Worm (Caenorhabditis elegans) whole organism, midembryonic: Measurements from ENCODE around the gene nhr-7.
A peak's percentile ranks its signal among the peaks of the same experiment; 100 is the strongest.

Experiments
- T22C8.4 ChIP-seq: fragments of 200-800 bp; sonication (Bioruptor generic); IDR thresholded peaks from 2 replicates; pipeline ENCODE4 v1.3.6; 2022; ENCODE audit warnings: missing genetic modification characterization, missing compliant biosample characterization
- cog-1 ChIP-seq: sonication (generic microtip); optimal IDR thresholded peaks from 2 replicates; lab custom pipeline; 2016; ENCODE audit warnings: missing genetic modification characterization, missing compliant biosample characterization
- flt-1 ChIP-seq: fragments of 200-800 bp; sonication (Bioruptor generic); IDR thresholded peaks from 2 replicates; pipeline ENCODE4 v1.3.6; 2022; ENCODE audit warnings: missing genetic modification characterization, missing compliant biosample characterization
- klf-2 ChIP-seq: fragments of 200-800 bp; sonication (Bioruptor generic); conservative IDR thresholded peaks from 2 replicates; pipeline ENCODE4 v1.3.6; 2022; ENCODE audit warnings: missing genetic modification reagents, missing genetic modification characterization, missing compliant biosample characterization
- med-1 ChIP-seq: sonication (generic microtip); optimal IDR thresholded peaks from 2 replicates; lab custom pipeline; 2017; ENCODE audit warnings: missing genetic modification characterization, mild to moderate bottlenecking, missing compliant biosample characterization, antibody characterized with exemption, missing genetic modification reagents; ENCODE audit not compliant: insufficient read depth
- ref-1 ChIP-seq: fragments of 200-800 bp; sonication (Bioruptor generic); conservative IDR thresholded peaks from 2 replicates; pipeline ENCODE4 v1.3.6; 2022; ENCODE audit warnings: missing genetic modification reagents, missing genetic modification characterization, missing compliant biosample characterization
- tab-1 ChIP-seq: fragments of 200-800 bp; sonication (Bioruptor generic); IDR thresholded peaks from 2 replicates; pipeline ENCODE4 v1.3.6; 2022; ENCODE audit warnings: missing genetic modification characterization, missing compliant biosample characterization
- ztf-23 ChIP-seq: fragments of 200-800 bp; sonication (Bioruptor generic); IDR thresholded peaks from 2 replicates; pipeline ENCODE4 v1.3.6; 2022; ENCODE audit warnings: missing genetic modification reagents, missing genetic modification characterization, missing compliant biosample characterization
- ztf-29 ChIP-seq: fragments of 200-800 bp; sonication (Bioruptor generic); IDR thresholded peaks from 2 replicates; pipeline ENCODE4 v1.3.6; 2022; ENCODE audit warnings: missing genetic modification reagents, missing genetic modification characterization, missing compliant biosample characterization

nhr-7 gene

DNA sequence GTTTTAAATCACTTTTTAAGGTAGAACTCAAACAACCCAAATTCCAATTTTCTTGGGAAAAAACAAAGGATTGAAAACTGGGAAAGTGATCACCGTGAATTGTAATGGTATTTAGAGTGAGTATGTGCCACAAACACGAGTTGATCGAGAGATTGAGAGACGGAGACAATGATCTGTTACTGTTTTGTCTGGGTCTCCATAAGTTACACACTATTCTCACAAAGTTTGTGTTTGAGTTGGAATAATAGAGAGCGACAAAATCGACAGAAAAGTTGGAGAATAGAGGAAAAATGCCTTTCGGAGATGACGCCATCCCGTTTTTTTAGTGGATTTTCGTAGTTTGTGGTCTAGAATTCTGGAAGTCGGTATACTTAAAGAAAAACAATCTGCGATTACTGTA lies at the start of gene nhr-7:
Gene nhr-7, minus strand, starts transcription at position 101 of the 400 bp plus-strand sequence.
- TF ChIP-seq klf-2 (no peak), ref-1 (no peak), ztf-29 (GFP tag; lab: Robert Waterston, UW) (no peak), cog-1 (tag; lab: Kevin White, UChicago) (no peak), T22C8.4 (GFP tag; lab: Robert Waterston, UW) (no peak), flt-1 (no peak), med-1 (no peak), ztf-23 (GFP tag; lab: Robert Waterston, UW) (no peak), tab-1 (no peak)

DNA sequence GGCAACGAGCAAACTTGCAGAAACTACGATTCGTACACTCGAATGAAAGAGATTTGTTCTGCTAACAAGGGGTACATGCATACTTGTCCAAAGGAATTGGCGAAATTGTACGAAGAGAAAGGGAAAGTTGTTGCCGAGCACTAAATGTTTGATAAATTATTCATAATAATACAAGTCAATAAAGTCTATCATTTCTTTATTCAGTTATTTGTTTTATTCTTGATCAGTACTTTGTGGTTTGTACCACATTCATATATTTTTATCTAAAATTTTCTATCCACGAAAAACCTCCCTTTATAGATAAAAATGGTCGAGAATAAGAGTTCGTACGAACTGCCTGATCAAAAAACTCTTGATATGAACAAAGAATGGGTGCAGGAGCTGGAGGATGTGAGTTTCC lies 49.3 kb upstream of the nhr-7 start, which contains the start of gene edg-1:
Gene edg-1, plus strand, starts transcription at position 301 of the 400 bp plus-strand sequence.
- TF ChIP-seq ztf-29 (GFP tag; lab: Robert Waterston, UW), result no peak

DNA sequence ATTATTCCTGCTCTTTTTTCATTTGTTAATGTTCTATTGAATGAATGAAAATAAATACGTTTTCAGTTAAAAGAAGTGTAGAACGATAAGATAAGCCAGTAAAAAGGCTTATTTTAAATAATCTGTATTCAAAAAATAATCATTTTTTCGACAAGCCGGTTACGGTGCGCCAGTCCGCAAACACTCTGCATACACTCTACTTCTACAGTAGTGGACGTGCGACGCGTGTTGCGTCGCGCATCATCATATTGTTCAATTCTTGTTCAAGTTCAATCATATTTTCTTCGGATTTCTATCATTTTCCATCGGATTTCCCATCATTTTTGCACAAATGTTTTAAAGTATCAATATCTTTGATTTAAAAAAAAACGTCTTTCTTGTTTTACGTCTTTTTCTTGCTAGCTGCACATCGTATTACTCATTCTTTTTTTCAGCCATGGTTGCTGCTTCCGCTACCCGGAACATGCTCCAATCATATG lies 48.8 kb upstream of the nhr-7 start, which contains the start of gene B0035.18:
Gene B0035.18, plus strand, starts transcription at position 429 of the 479 bp plus-strand sequence.
- TF ChIP-seq ztf-29 (GFP tag; lab: Robert Waterston, UW) (no peak), tab-1 (no peak), med-1 (no peak), klf-2 (no peak), flt-1 (no peak), T22C8.4 (GFP tag; lab: Robert Waterston, UW) (no peak), cog-1 (tag; lab: Kevin White, UChicago) (no peak), ztf-23 (GFP tag; lab: Robert Waterston, UW) (no peak), ref-1 (no peak)

DNA sequence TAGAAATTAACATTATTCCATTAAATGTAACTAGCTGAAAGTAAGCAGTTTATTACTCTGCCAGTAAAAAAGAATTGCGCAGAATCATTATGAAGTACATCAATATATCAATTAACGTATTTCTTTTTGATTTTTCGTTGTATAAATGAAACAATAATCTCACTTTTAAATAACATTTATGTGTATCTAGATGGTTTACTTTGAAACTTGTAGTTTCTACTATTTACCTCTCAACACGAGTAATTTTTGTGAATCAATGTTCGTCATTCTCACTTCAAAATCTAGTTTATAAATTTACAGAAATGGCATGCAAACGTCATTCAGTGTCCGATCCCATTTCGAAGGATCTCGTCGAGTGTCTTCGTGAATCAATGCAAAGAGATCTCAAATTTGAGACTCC lies 46.0 kb upstream of the nhr-7 start, which contains the start of gene gspd-1:
Gene gspd-1, plus strand, starts transcription at position 301 of the 400 bp plus-strand sequence.
- TF ChIP-seq med-1 (no peak), T22C8.4 (GFP tag; lab: Robert Waterston, UW) (no peak), tab-1 (no peak), klf-2 (no peak), ref-1 (no peak), ztf-29 (GFP tag; lab: Robert Waterston, UW) (no peak), cog-1 (tag; lab: Kevin White, UChicago) (no peak), flt-1 (no peak), ztf-23 (GFP tag; lab: Robert Waterston, UW) (no peak)

DNA sequence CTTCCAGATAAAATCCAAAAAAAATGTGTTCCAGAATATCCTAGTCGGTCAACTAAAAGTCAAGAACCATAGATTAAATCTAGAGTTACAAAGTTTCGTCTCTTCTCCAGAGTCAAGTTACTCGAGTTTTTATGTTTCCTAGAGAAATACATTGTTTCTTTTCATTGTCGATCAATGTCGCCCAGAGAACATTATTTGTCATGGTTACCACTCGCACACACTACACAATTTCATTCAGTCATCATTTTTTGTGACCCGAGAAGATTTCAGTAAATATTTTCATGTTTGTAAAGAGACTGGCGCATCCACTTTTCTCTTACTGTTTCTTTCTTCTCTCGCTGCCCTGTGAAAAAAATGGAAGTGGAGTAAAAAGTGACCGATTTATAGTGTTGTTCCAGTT lies 45.5 kb upstream of the nhr-7 start:
- no peak for TF ChIP-seq flt-1
- no peak for TF ChIP-seq tab-1
- no peak for TF ChIP-seq cog-1 (tag; lab: Kevin White, UChicago)
- no peak for TF ChIP-seq T22C8.4 (GFP tag; lab: Robert Waterston, UW)
- TF ChIP-seq klf-2, result no peak
- no peak for TF ChIP-seq ztf-29 (GFP tag; lab: Robert Waterston, UW)
- no peak for TF ChIP-seq ref-1
- no peak for TF ChIP-seq ztf-23 (GFP tag; lab: Robert Waterston, UW)
- TF ChIP-seq med-1, result no peak

DNA sequence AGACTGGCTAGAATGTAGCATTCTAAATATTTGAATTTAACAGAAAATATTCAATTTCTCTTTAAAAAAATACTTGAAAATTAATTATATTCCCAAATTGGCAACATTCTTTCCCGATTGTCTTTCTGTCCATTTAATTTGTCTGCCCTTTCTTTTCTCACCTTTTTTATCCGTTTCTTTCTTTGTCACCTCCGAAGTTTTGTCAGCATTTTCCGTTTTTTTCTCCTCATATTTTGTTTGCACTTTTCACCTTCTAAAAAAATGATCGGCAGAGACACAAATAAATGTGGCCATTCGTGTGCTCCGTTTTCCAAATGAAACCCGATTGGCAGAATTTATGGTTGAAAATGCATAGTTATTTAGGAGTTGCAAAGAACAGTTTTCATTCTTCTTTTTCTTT lies 44.9 kb upstream of the nhr-7 start:
- TF ChIP-seq ztf-23 (GFP tag; lab: Robert Waterston, UW) (no peak), ztf-29 (GFP tag; lab: Robert Waterston, UW) (no peak), T22C8.4 (GFP tag; lab: Robert Waterston, UW) (no peak), med-1 (no peak), tab-1 (no peak), flt-1 (no peak), ref-1 (no peak), cog-1 (tag; lab: Kevin White, UChicago) (no peak), klf-2 (no peak)

DNA sequence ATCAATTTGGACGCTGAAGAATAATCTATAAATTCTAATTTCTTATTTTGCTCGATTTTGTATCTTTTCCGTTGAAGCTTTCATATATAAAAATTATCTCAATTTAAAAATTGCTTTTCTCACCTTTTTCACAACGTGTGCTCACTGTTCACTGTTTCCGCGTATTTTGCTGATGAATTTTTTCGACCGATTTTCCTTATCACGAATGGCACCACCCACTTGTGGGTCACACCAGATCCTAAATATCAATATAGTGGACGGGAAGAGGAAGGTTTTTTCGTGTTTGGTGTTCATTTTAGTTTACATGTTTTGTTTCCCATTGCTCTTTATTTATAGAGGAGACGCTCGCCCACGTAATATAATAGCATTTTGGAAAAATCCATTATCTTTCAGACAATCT lies 44.5 kb upstream of the nhr-7 start:
- TF ChIP-seq ref-1 (no peak), T22C8.4 (GFP tag; lab: Robert Waterston, UW) (no peak), tab-1 (no peak), flt-1 (no peak), ztf-29 (GFP tag; lab: Robert Waterston, UW) (no peak), ztf-23 (GFP tag; lab: Robert Waterston, UW) (no peak), cog-1 (tag; lab: Kevin White, UChicago) (no peak)

DNA sequence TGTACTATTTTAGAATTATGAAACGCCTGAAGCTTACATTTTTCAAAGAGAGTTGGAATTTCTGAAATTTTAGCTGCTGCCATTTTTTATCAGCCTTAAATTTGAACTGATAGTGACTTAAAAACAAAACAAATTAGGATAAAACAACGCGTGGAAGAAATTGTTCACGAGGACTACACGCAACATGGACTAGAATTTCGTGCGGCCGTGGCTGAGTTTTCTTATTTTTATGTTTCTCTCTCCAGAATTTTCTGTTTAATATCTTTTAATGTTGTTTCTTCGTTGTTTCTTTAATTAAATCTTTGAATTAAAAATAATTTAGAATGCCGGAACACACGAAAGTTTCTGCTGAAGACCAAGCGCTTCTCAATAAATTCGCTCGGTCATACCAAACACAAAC lies 43.7 kb upstream of the nhr-7 start, which contains the start of the genes B0035.3, B0035.22 and pfd-4:
Gene B0035.3, minus strand, starts transcription at position 114 of the 400 bp plus-strand sequence.
Gene B0035.22, plus strand, starts transcription at position 269 of the 400 bp plus-strand sequence.
Gene pfd-4, plus strand, starts transcription at position 323 of the 400 bp plus-strand sequence.
- TF ChIP-seq tab-1 (no peak), klf-2 (no peak), cog-1 (tag; lab: Kevin White, UChicago) (no peak), ztf-29 (GFP tag; lab: Robert Waterston, UW) (no peak), flt-1 (no peak), med-1 (no peak), ref-1 (no peak), ztf-23 (GFP tag; lab: Robert Waterston, UW) (no peak), T22C8.4 (GFP tag; lab: Robert Waterston, UW) (no peak)

DNA sequence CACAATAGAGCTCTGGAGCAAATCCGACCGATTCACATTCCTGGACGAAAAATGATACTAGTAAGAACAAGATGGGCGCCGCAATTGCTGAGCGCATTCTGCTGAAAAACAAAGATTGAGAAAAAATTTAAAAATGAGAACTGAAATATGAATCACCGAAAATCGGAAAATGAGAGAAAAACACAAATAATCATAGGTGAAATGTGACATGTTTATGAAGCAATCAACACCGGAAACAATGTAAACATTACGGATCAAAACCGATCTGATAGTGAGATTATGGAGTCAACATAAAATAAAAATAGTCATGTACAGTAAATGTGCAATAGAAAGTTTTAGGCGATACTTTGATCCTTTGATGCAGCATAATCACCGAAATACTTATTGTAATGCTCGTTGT lies 42.7 kb upstream of the nhr-7 start, which contains the start of gene dnj-2:
Gene dnj-2, minus strand, starts transcription at position 101 of the 400 bp plus-strand sequence.
- TF ChIP-seq tab-1, result no peak
- no peak for TF ChIP-seq klf-2
- TF ChIP-seq cog-1 (tag; lab: Kevin White, UChicago), result no peak
- TF ChIP-seq ref-1, result no peak
- TF ChIP-seq T22C8.4 (GFP tag; lab: Robert Waterston, UW), result no peak
- no peak for TF ChIP-seq ztf-23 (GFP tag; lab: Robert Waterston, UW)
- TF ChIP-seq flt-1, result no peak

DNA sequence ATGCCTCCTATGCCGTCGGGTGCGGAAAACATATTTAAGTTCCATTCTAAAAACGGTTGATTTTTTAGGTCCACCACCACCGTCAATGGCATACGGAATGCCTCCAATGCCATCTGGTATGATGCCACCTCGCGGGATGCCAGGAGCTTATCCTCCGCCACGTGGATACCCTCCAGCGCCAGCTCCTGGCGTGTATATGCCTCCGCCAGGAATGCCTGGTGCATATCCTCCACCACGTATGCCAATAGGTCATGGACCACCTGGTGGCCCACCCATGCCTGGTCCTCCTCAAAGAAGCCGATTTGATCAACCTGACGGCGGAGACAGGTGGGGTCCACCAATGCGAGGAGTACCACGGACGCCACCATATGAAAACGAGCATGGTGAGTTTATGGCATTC lies 40.3 kb upstream of the nhr-7 start:
- no peak for TF ChIP-seq ztf-29 (GFP tag; lab: Robert Waterston, UW)
- no peak for TF ChIP-seq flt-1
- TF ChIP-seq ztf-23 (GFP tag; lab: Robert Waterston, UW), result no peak
- TF ChIP-seq tab-1, result no peak
- TF ChIP-seq T22C8.4 (GFP tag; lab: Robert Waterston, UW), result no peak
- 0 out of 2 replicates have a peak, but pooled peaks have one; percentile 49 for TF ChIP-seq klf-2
- no peak for TF ChIP-seq cog-1 (tag; lab: Kevin White, UChicago)
- no peak for TF ChIP-seq ref-1

DNA sequence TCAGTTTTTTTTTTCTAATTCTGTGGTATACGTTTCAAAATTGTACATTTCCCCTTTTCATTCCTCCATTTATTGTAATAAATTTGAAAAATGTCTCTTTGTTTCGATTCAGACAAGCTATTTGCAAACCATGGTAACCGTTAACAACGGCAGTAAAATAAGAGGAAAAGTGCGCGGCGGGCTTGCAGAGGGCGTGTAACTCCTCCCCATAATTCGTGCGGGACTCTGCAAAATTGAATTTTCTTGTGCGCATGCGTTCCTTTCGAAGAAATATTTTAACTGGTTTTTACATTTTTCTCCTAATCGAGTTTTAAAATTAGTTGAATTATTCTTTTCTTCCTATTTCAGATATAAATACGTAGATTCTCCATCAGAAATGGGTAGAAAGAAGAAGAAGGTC lies 39.5 kb upstream of the nhr-7 start, which contains the start of gene znf-207:
Gene znf-207, plus strand, starts transcription at position 349 of the 400 bp plus-strand sequence.
- TF ChIP-seq flt-1, result peak; percentile 66
- TF ChIP-seq med-1, result peak; percentile 72
- TF ChIP-seq ztf-23 (GFP tag; lab: Robert Waterston, UW), result 0 out of 2 replicates have a peak, but pooled peaks have one; percentile 64
- peak; percentile 55; the same call in 1 of the 2 replicates for TF ChIP-seq tab-1
- TF ChIP-seq cog-1 (tag; lab: Kevin White, UChicago), result no peak
- TF ChIP-seq ref-1, result 0 out of 2 replicates have a peak, but pooled peaks have one; percentile 5
- TF ChIP-seq T22C8.4 (GFP tag; lab: Robert Waterston, UW), result no peak
- TF ChIP-seq klf-2, result 0 out of 2 replicates have a peak, but pooled peaks have one; percentile 31
- no peak for TF ChIP-seq ztf-29 (GFP tag; lab: Robert Waterston, UW)
